Fruit fly (Drosophila melanogaster) whole organism, embryonic: ENCODE measurements around the gene nAChRalpha6.

Experiments used
- Antp ChIP-seq: fragments of 200-800 bp; sonication (Bioruptor generic); optimal IDR thresholded peaks from 3 replicates; lab custom pipeline; 2016; ENCODE audit warnings: missing biosample characterization, missing genetic modification characterization
- B-H2 ChIP-seq: fragments of 200-800 bp; sonication (Bioruptor generic); optimal IDR thresholded peaks from 2 replicates; lab custom pipeline; 2018; ENCODE audit warnings: missing biosample characterization, mild to moderate bottlenecking, missing genetic modification characterization
- Bteb2 ChIP-seq: fragments of 200-800 bp; sonication (Bioruptor generic); optimal IDR thresholded peaks from 2 replicates; lab custom pipeline; 2016; ENCODE audit warnings: missing biosample characterization, missing genetic modification characterization
- CG10267 ChIP-seq: fragments of 200-800 bp; sonication (Bioruptor generic); optimal IDR thresholded peaks from 2 replicates; lab custom pipeline; 2018; ENCODE audit warnings: missing biosample characterization, mild to moderate bottlenecking, missing genetic modification characterization, moderate library complexity
- CG10321 ChIP-seq: fragments of 200-800 bp; sonication (Bioruptor generic); IDR thresholded peaks from 2 replicates; pipeline ENCODE4 v1.3.6; 2022; ENCODE audit warnings: missing biosample characterization, missing genetic modification characterization
- CG12155 ChIP-seq: fragments of 200-800 bp; sonication (Bioruptor generic); optimal IDR thresholded peaks from 3 replicates; lab custom pipeline; 2016; ENCODE audit warnings: missing biosample characterization, missing genetic modification characterization
- CG12769 ChIP-seq: fragments of 200-800 bp; sonication (Bioruptor generic); optimal IDR thresholded peaks from 2 replicates; lab custom pipeline; 2019; ENCODE audit warnings: missing biosample characterization, mild to moderate bottlenecking, missing genetic modification characterization, moderate library complexity
- CG13296 ChIP-seq: fragments of 200-800 bp; sonication (Bioruptor generic); optimal IDR thresholded peaks from 3 replicates; lab custom pipeline; 2018; ENCODE audit warnings: missing biosample characterization, mild to moderate bottlenecking, missing genetic modification characterization
- CG16863 ChIP-seq: fragments of 200-800 bp; sonication (Bioruptor generic); optimal IDR thresholded peaks from 3 replicates; lab custom pipeline; 2016; ENCODE audit warnings: missing biosample characterization, missing genetic modification characterization
- CG17328 ChIP-seq: fragments of 200-800 bp; sonication (Bioruptor generic); IDR thresholded peaks from 2 replicates; pipeline ENCODE4 v1.3.6; 2022; ENCODE audit warnings: missing biosample characterization, missing genetic modification characterization
- CG18764 ChIP-seq: fragments of 200-800 bp; sonication (Bioruptor generic); optimal IDR thresholded peaks from 3 replicates; lab custom pipeline; 2016; ENCODE audit warnings: missing biosample characterization, missing genetic modification characterization
- CG2889 ChIP-seq: fragments of 200-800 bp; sonication (Bioruptor generic); IDR thresholded peaks from 3 replicates; pipeline ENCODE4 v1.3.6; 2022; ENCODE audit warnings: missing biosample characterization, missing genetic modification characterization
- CG3163 ChIP-seq: fragments of 200-800 bp; sonication (Bioruptor generic); optimal IDR thresholded peaks from 3 replicates; lab custom pipeline; 2016; ENCODE audit warnings: missing biosample characterization, missing genetic modification characterization
- CG3281 ChIP-seq: fragments of 200-800 bp; sonication (Bioruptor generic); optimal IDR thresholded peaks from 3 replicates; lab custom pipeline; 2017; ENCODE audit warnings: missing biosample characterization, mild to moderate bottlenecking, missing genetic modification characterization
- CG34422 ChIP-seq: fragments of 200-800 bp; sonication (Bioruptor generic); IDR thresholded peaks from 3 replicates; pipeline ENCODE4 v1.3.6; 2022; ENCODE audit warnings: missing biosample characterization, missing genetic modification characterization
- CG7839 ChIP-seq: fragments of 200-800 bp; sonication (Bioruptor generic); optimal IDR thresholded peaks from 3 replicates; lab custom pipeline; 2018; ENCODE audit warnings: missing biosample characterization, mild to moderate bottlenecking, missing genetic modification characterization, moderate library complexity
- CG8765 ChIP-seq: fragments of 200-800 bp; sonication (Bioruptor generic); IDR thresholded peaks from 2 replicates; pipeline ENCODE4 v1.3.6; 2022; ENCODE audit warnings: missing biosample characterization, missing genetic modification characterization
- CG9215 ChIP-seq: fragments of 200-800 bp; sonication (Bioruptor generic); IDR thresholded peaks from 2 replicates; pipeline ENCODE4 v1.3.6; 2022; ENCODE audit warnings: missing biosample characterization, missing genetic modification characterization
- CHES-1-like ChIP-seq: fragments of 200-800 bp; sonication (Bioruptor generic); optimal IDR thresholded peaks from 2 replicates; lab custom pipeline; 2016; ENCODE audit warnings: missing biosample characterization, missing genetic modification characterization
- Dbx ChIP-seq: fragments of 200-800 bp; sonication (Bioruptor generic); IDR thresholded peaks from 3 replicates; pipeline ENCODE4 v1.3.6; 2022; ENCODE audit warnings: missing biosample characterization, missing genetic modification characterization
- GATAe ChIP-seq: fragments of 200-800 bp; sonication (Bioruptor generic); conservative IDR thresholded peaks from 2 replicates; pipeline ENCODE4 v1.3.6; 2022; ENCODE audit warnings: missing biosample characterization, missing genetic modification characterization
- HHEX ChIP-seq: fragments of 200-800 bp; sonication (Bioruptor generic); optimal IDR thresholded peaks from 3 replicates; lab custom pipeline; 2017; ENCODE audit warnings: missing biosample characterization, mild to moderate bottlenecking, missing genetic modification characterization, missing genetic modification reagents
- HLH4C ChIP-seq: fragments of 200-800 bp; sonication (Bioruptor generic); IDR thresholded peaks from 3 replicates; pipeline ENCODE4 v1.3.6; 2022; ENCODE audit warnings: missing biosample characterization, missing genetic modification characterization; ENCODE audit not compliant: partially characterized antibody
- HmgZ ChIP-seq: fragments of 200-800 bp; sonication (Bioruptor generic); optimal IDR thresholded peaks from 2 replicates; lab custom pipeline; 2018; ENCODE audit warnings: missing biosample characterization, mild to moderate bottlenecking, missing genetic modification characterization
- Kr ChIP-seq: fragments of 200-800 bp; sonication (Bioruptor generic); optimal IDR thresholded peaks from 2 replicates; lab custom pipeline; 2017; ENCODE audit warnings: missing biosample characterization, mild to moderate bottlenecking, missing genetic modification characterization
- MBD-R2 ChIP-seq: fragments of 200-800 bp; sonication (Bioruptor generic); IDR thresholded peaks from 2 replicates; pipeline ENCODE4 v1.3.6; 2022; ENCODE audit warnings: missing biosample characterization, missing genetic modification characterization
- Mad ChIP-seq: fragments of 200-800 bp; sonication (Bioruptor generic); optimal IDR thresholded peaks from 2 replicates; lab custom pipeline; 2016; ENCODE audit warnings: missing biosample characterization, missing genetic modification characterization
- NC2β ChIP-seq: fragments of 200-800 bp; sonication (Bioruptor generic); optimal IDR thresholded peaks from 2 replicates; lab custom pipeline; 2016; ENCODE audit warnings: missing biosample characterization, missing genetic modification characterization
- Nf-YB ChIP-seq: fragments of 200-800 bp; sonication (Bioruptor generic); optimal IDR thresholded peaks from 3 replicates; lab custom pipeline; 2019; ENCODE audit warnings: missing biosample characterization, mild to moderate bottlenecking, missing genetic modification characterization, moderate library complexity
- NfI ChIP-seq: fragments of 200-800 bp; sonication (Bioruptor generic); optimal IDR thresholded peaks from 3 replicates; lab custom pipeline; 2018; ENCODE audit warnings: missing biosample characterization, mild to moderate bottlenecking, missing genetic modification characterization, moderate library complexity
- Stat92E ChIP-seq, 3 experiments: fragments of >200 bp in 2 of 3; fragments of 200-800 bp in 1 of 3; sonication (Bioruptor generic) in 1 of 3; optimal IDR thresholded peaks; 2 replicates each; lab custom pipeline; 2017 to 2019; ENCODE audit warnings: missing biosample characterization in 3 of 3, missing genetic modification characterization in 3 of 3, mild to moderate bottlenecking in 1 of 3, moderate library complexity in 1 of 3
- TFAM ChIP-seq: fragments of 200-800 bp; sonication (Bioruptor generic); optimal IDR thresholded peaks from 2 replicates; lab custom pipeline; 2017; ENCODE audit warnings: missing biosample characterization, missing genetic modification characterization, inconsistent platforms
- Xrp1 ChIP-seq: fragments of 200-800 bp; sonication (Bioruptor generic); IDR thresholded peaks from 2 replicates; pipeline ENCODE4 v1.3.6; 2022; ENCODE audit warnings: missing biosample characterization, missing genetic modification characterization
- br ChIP-seq: fragments of >200 bp; optimal IDR thresholded peaks from 2 replicates; lab custom pipeline; 2017
- cad ChIP-seq: fragments of >200 bp; optimal IDR thresholded peaks from 2 replicates; lab custom pipeline; 2017; ENCODE audit warnings: missing biosample characterization, missing genetic modification characterization
- crc ChIP-seq: fragments of 200-800 bp; sonication (Bioruptor generic); optimal IDR thresholded peaks from 2 replicates; lab custom pipeline; 2016; ENCODE audit warnings: missing biosample characterization, missing genetic modification characterization
- crol ChIP-seq: fragments of 200-800 bp; sonication (Bioruptor generic); IDR thresholded peaks from 2 replicates; pipeline ENCODE4 v1.3.6; 2022; ENCODE audit warnings: missing biosample characterization, missing genetic modification characterization
- dan ChIP-seq: fragments of 200-800 bp; sonication (Bioruptor generic); IDR thresholded peaks from 2 replicates; pipeline ENCODE4 v1.3.6; 2022; ENCODE audit warnings: missing biosample characterization, missing genetic modification characterization
- dati ChIP-seq: fragments of 200-800 bp; sonication (Bioruptor generic); IDR thresholded peaks from 2 replicates; pipeline ENCODE4 v1.3.6; 2022; ENCODE audit warnings: missing biosample characterization, missing genetic modification characterization
- dysf ChIP-seq: fragments of 200-800 bp; sonication (Bioruptor generic); IDR thresholded peaks from 3 replicates; pipeline ENCODE4 v1.3.6; 2022; ENCODE audit warnings: missing biosample characterization, missing genetic modification characterization
- en ChIP-seq: fragments of 200-800 bp; sonication (Bioruptor generic); optimal IDR thresholded peaks from 2 replicates; lab custom pipeline; 2016; ENCODE audit warnings: missing biosample characterization, missing genetic modification characterization
- gcm2 ChIP-seq: fragments of 200-800 bp; sonication (Bioruptor generic); optimal IDR thresholded peaks from 2 replicates; lab custom pipeline; 2016; ENCODE audit warnings: missing biosample characterization, missing genetic modification characterization
- gfzf ChIP-seq: fragments of 200-800 bp; sonication (Bioruptor generic); optimal IDR thresholded peaks from 2 replicates; lab custom pipeline; 2016; ENCODE audit warnings: missing biosample characterization, mild to moderate bottlenecking, missing genetic modification characterization, moderate library complexity
- gro ChIP-seq: fragments of 200-800 bp; sonication (Bioruptor generic); optimal IDR thresholded peaks from 2 replicates; lab custom pipeline; 2016; ENCODE audit warnings: missing biosample characterization, missing genetic modification characterization
- ind ChIP-seq: fragments of 200-800 bp; sonication (Bioruptor generic); optimal IDR thresholded peaks from 3 replicates; lab custom pipeline; 2016; ENCODE audit warnings: missing biosample characterization, missing genetic modification characterization
- klu ChIP-seq: fragments of 200-800 bp; sonication (Bioruptor generic); IDR thresholded peaks from 2 replicates; pipeline ENCODE4 v1.3.6; 2022; ENCODE audit warnings: missing biosample characterization, missing genetic modification characterization
- maf-S ChIP-seq: fragments of 200-800 bp; sonication (Bioruptor generic); optimal IDR thresholded peaks from 2 replicates; lab custom pipeline; 2016; ENCODE audit warnings: missing biosample characterization, missing genetic modification characterization
- pan ChIP-seq, 4 experiments: fragments of >200 bp in 3 of 4; fragments of 200-800 bp in 1 of 4; sonication (Bioruptor generic) in 1 of 4; optimal IDR thresholded peaks in 3 of 4; IDR thresholded peaks in 1 of 4; 2 replicates each; pipeline versions ENCODE4 v1.3.6 to Lab custom; 2017 to 2022; ENCODE audit warnings: missing biosample characterization in 2 of 4, missing genetic modification characterization in 2 of 4, mixed read lengths in 1 of 4
- pita ChIP-seq: fragments of 200-800 bp; sonication (Bioruptor generic); optimal IDR thresholded peaks from 2 replicates; lab custom pipeline; 2017; ENCODE audit warnings: missing biosample characterization, mild to moderate bottlenecking, missing genetic modification characterization
- pros ChIP-seq: fragments of 200-800 bp; sonication (Bioruptor generic); optimal IDR thresholded peaks from 3 replicates; lab custom pipeline; 2019; ENCODE audit warnings: missing biosample characterization, mild to moderate bottlenecking, missing genetic modification characterization, moderate library complexity
- stwl ChIP-seq: fragments of 200-800 bp; sonication (Bioruptor generic); optimal IDR thresholded peaks from 3 replicates; lab custom pipeline; 2018; ENCODE audit warnings: missing biosample characterization, mild to moderate bottlenecking, missing genetic modification characterization, moderate library complexity
- tgo ChIP-seq: fragments of 200-800 bp; sonication (Bioruptor generic); IDR thresholded peaks from 3 replicates; pipeline ENCODE4 v1.3.6; 2022; ENCODE audit warnings: missing biosample characterization, missing genetic modification characterization

Gene nAChRalpha6

DNA sequence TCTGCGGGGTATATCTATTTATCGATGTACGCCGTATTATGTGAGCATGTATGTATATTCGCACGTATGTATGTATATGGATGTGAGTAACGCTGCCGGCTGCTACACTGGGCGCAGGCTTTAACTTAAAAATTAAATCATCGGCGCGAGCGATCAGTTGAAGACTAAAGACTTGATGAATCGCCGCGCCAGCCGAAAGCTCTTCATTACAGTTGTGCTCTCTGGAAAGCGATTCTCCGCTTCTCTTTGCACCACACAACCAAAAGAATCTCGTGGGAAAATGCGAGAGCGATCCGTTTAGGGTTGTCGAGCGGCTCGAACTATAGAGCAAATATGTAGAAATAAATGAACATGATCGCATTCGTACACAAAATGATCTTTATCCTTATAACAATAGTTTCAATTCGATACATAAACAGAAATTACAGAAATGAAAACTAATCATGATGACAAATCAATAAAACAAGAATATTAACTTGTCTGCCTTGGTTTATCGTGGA lies 22.5 kb upstream of the nAChRalpha6 start, which contains the start of gene CG13124:
Gene CG13124 (minus strand): TSS at position 166 of the 500 bp plus-strand sequence.
- TF ChIP-seq CG34422 (GFP tag; lab: Robert Waterston, UW) (no peak; the same call in 2 of the 3 replicates), Stat92E (GFP tag; optimal IDR thresholded peaks at IDR 0.05; lab: Kevin White, UChicago) (no peak), Nf-YB (no peak), Xrp1 (GFP tag; lab: Robert Waterston, UW) (peak; percentile 38; the same call in 1 of the 2 replicates), CG12155 (GFP tag; lab: Kevin White, UChicago) (no peak), CG9215 (no peak), CG10267 (tag; lab: Kevin White, UChicago) (peak; percentile 0), Mad (no peak), CG10321 (no peak), MBD-R2 (no peak), B-H2 (GFP tag; lab: Kevin White, UChicago) (peak; percentile 17), tgo (GFP tag; lab: Robert Waterston, UW) (no peak), CG12769 (peak; percentile 53), pros (GFP tag; lab: Kevin White, UChicago) (no peak), CHES-1-like (GFP tag; lab: Kevin White, UChicago) (no peak), Bteb2 (GFP tag; lab: Kevin White, UChicago) (no peak), gro (GFP tag; lab: Kevin White, UChicago) (no peak), CG3163 (peak; percentile 86), CG16863 (GFP tag; lab: Kevin White, UChicago) (no peak), HHEX (no peak), CG17328 (GFP tag; lab: Robert Waterston, UW) (peak; percentile 38; the same call in 1 of the 2 replicates), cad (GFP tag; lab: Kevin White, UChicago) (no peak), dysf (GFP tag; lab: Robert Waterston, UW) (peak; percentile 43; the same call in 2 of the 3 replicates), gcm2 (GFP tag; lab: Kevin White, UChicago) (no peak), NC2β (peak; percentile 7), en (GFP tag; lab: Kevin White, UChicago) (no peak), Antp (GFP tag; lab: Kevin White, UChicago) (no peak), Kr (GFP tag; lab: Kevin White, UChicago) (no peak), TFAM (GFP tag; lab: Kevin White, UChicago) (no peak), stwl (tag; lab: Kevin White, UChicago) (no peak), maf-S (GFP tag; lab: Kevin White, UChicago) (no peak), CG3281 (peak; percentile 13), pita (no peak), crol (GFP tag; lab: Robert Waterston, UW) (no peak), CG2889 (GFP tag; lab: Robert Waterston, UW) (no peak), dan (no peak), pan (optimal IDR thresholded peaks at IDR 0.05; lab: Kevin White, UChicago) (no peak), pan (GFP tag; optimal IDR thresholded peaks at IDR 0.05 in 1 of 2, IDR thresholded peaks at IDR 0.05 in 1 of 2) (peak in 1 of 2 experiments; percentile 21), dati (GFP tag; lab: Robert Waterston, UW) (no peak), GATAe (GFP tag; lab: Robert Waterston, UW) (no peak), CG8765 (GFP tag; lab: Robert Waterston, UW) (no peak), br (no peak), HLH4C (no peak), CG13296 (GFP tag; lab: Kevin White, UChicago) (peak; percentile 3), gfzf (GFP tag; lab: Kevin White, UChicago) (no peak), CG7839 (tag; lab: Kevin White, UChicago) (peak; percentile 24), klu (no peak), CG18764 (GFP tag; lab: Kevin White, UChicago) (no peak), crc (GFP tag; lab: Kevin White, UChicago) (no peak), NfI (GFP tag; lab: Kevin White, UChicago) (peak; percentile 32), HmgZ (peak; percentile 0), ind (peak; percentile 0), Dbx (peak; percentile 42; the same call in 1 of the 3 replicates)
